Worm (Caenorhabditis elegans) whole organism, L2 larva: ENCODE measurements around the gene R02C2.1.
A peak's percentile ranks its signal among the peaks of the same experiment; 100 is the strongest.

ENCODE experiments used
- C34F6.9 ChIP-seq: fragments of 150-350 bp; optimal IDR thresholded peaks from 2 replicates; lab custom pipeline; 2014; ENCODE audit warnings: missing biosample characterization, missing genetic modification characterization
- F13H6.1 ChIP-seq: sonication (generic microtip); optimal IDR thresholded peaks from 2 replicates; lab custom pipeline; 2016; ENCODE audit warnings: missing genetic modification characterization, missing compliant biosample characterization
- ZK546.5 ChIP-seq: sonication (generic microtip); optimal IDR thresholded peaks from 2 replicates; lab custom pipeline; 2017; ENCODE audit warnings: missing biosample characterization, missing genetic modification characterization
- aly-2 ChIP-seq: fragments of 150-350 bp; optimal IDR thresholded peaks from 2 replicates; lab custom pipeline; 2014; ENCODE audit warnings: missing biosample characterization, missing genetic modification characterization
- ama-1 ChIP-seq: fragments of 150-350 bp; optimal IDR thresholded peaks from 2 replicates; lab custom pipeline; 2018; ENCODE audit warnings: inconsistent platforms
- blmp-1 ChIP-seq: sonication (generic microtip); optimal IDR thresholded peaks from 2 replicates; lab custom pipeline; 2017; ENCODE audit warnings: missing genetic modification characterization, mild to moderate bottlenecking, missing compliant biosample characterization, antibody characterized with exemption, moderate library complexity; ENCODE audit not compliant: insufficient read depth
- ceh-16 ChIP-seq: fragments of 150-350 bp; optimal IDR thresholded peaks from 2 replicates; lab custom pipeline; 2014; ENCODE audit warnings: missing biosample characterization, missing genetic modification characterization
- ceh-82 ChIP-seq: fragments of 150-350 bp; optimal IDR thresholded peaks from 2 replicates; lab custom pipeline; 2014; ENCODE audit warnings: missing biosample characterization, missing genetic modification characterization
- crh-2 ChIP-seq: sonication (generic microtip); optimal IDR thresholded peaks from 2 replicates; lab custom pipeline; 2017; ENCODE audit warnings: missing biosample characterization, missing genetic modification characterization
- egl-27 ChIP-seq: sonication (generic microtip); optimal IDR thresholded peaks from 3 replicates; lab custom pipeline; 2017; ENCODE audit warnings: missing biosample characterization, missing genetic modification reagents, missing genetic modification characterization
- elt-1 ChIP-seq: fragments of 150-350 bp; optimal IDR thresholded peaks from 2 replicates; lab custom pipeline; 2014; ENCODE audit warnings: missing biosample characterization, missing genetic modification characterization
- lin-13 ChIP-seq: fragments of 150-350 bp; optimal IDR thresholded peaks from 2 replicates; lab custom pipeline; 2014; ENCODE audit warnings: missing biosample characterization, missing genetic modification reagents, missing genetic modification characterization
- lsy-2 ChIP-seq, 2 experiments: fragments of 150-350 bp in 1 of 2; sonication (generic microtip) in 1 of 2; optimal IDR thresholded peaks; 2 replicates each; lab custom pipeline; 2014 to 2017; ENCODE audit warnings: missing biosample characterization in 2 of 2, missing genetic modification characterization in 2 of 2
- mab-5 ChIP-seq: fragments of 150-350 bp; optimal IDR thresholded peaks from 2 replicates; lab custom pipeline; 2014; ENCODE audit warnings: missing biosample characterization, missing genetic modification characterization
- mbf-1 ChIP-seq: sonication (generic microtip); optimal IDR thresholded peaks from 2 replicates; lab custom pipeline; 2017; ENCODE audit warnings: missing biosample characterization, missing genetic modification characterization
- nhr-10 ChIP-seq: sonication (generic microtip); optimal IDR thresholded peaks from 2 replicates; lab custom pipeline; 2017; ENCODE audit warnings: missing biosample characterization, missing genetic modification characterization
- nhr-12 ChIP-seq: fragments of 150-350 bp; optimal IDR thresholded peaks from 2 replicates; lab custom pipeline; 2014; ENCODE audit warnings: missing biosample characterization, missing genetic modification characterization
- nhr-129 ChIP-seq: fragments of 150-350 bp; optimal IDR thresholded peaks from 2 replicates; lab custom pipeline; 2014; ENCODE audit warnings: missing biosample characterization, missing genetic modification characterization
- nhr-21 ChIP-seq: fragments of 150-350 bp; optimal IDR thresholded peaks from 2 replicates; lab custom pipeline; 2014; ENCODE audit warnings: missing biosample characterization, missing genetic modification characterization
- nhr-23 ChIP-seq: fragments of 150-350 bp; optimal IDR thresholded peaks from 2 replicates; lab custom pipeline; 2014; ENCODE audit warnings: missing biosample characterization, missing genetic modification reagents, missing genetic modification characterization
- nhr-77 ChIP-seq: fragments of 150-350 bp; optimal IDR thresholded peaks from 2 replicates; lab custom pipeline; 2014; ENCODE audit warnings: missing biosample characterization, missing genetic modification characterization
- peb-1 ChIP-seq: fragments of 150-350 bp; optimal IDR thresholded peaks from 2 replicates; lab custom pipeline; 2014; ENCODE audit warnings: missing biosample characterization, missing genetic modification characterization
- sem-4 ChIP-seq: fragments of 150-350 bp; optimal IDR thresholded peaks from 2 replicates; lab custom pipeline; 2014; ENCODE audit warnings: missing biosample characterization, missing genetic modification reagents, missing genetic modification characterization
- sma-9 ChIP-seq, 2 experiments: fragments of 150-350 bp in 1 of 2; sonication (generic microtip) in 1 of 2; optimal IDR thresholded peaks; 2 replicates each; lab custom pipeline; 2014 to 2016; ENCODE audit warnings: missing genetic modification characterization in 2 of 2, mild to moderate bottlenecking in 1 of 2, missing biosample characterization in 1 of 2, missing compliant biosample characterization in 1 of 2, missing genetic modification reagents in 1 of 2, moderate library complexity in 1 of 2
- snpc-4 ChIP-seq: fragments of 150-350 bp; optimal IDR thresholded peaks from 2 replicates; lab custom pipeline; 2014; ENCODE audit warnings: missing biosample characterization, missing genetic modification characterization
- unc-62 ChIP-seq: fragments of 150-350 bp; optimal IDR thresholded peaks from 2 replicates; lab custom pipeline; 2014; ENCODE audit warnings: missing biosample characterization, missing genetic modification reagents, missing genetic modification characterization
- zag-1 ChIP-seq: fragments of 150-350 bp; optimal IDR thresholded peaks from 2 replicates; lab custom pipeline; 2014; ENCODE audit warnings: missing biosample characterization, missing genetic modification characterization
- ztf-1 ChIP-seq: fragments of 200-800 bp; sonication (Bioruptor generic); conservative IDR thresholded peaks from 2 replicates; pipeline ENCODE4 v1.3.6; 2022; ENCODE audit warnings: missing genetic modification characterization, missing compliant biosample characterization
- ztf-11 ChIP-seq: sonication (generic microtip); optimal IDR thresholded peaks from 2 replicates; lab custom pipeline; 2017; ENCODE audit warnings: missing biosample characterization, missing genetic modification characterization

Gene R02C2.1

DNA sequence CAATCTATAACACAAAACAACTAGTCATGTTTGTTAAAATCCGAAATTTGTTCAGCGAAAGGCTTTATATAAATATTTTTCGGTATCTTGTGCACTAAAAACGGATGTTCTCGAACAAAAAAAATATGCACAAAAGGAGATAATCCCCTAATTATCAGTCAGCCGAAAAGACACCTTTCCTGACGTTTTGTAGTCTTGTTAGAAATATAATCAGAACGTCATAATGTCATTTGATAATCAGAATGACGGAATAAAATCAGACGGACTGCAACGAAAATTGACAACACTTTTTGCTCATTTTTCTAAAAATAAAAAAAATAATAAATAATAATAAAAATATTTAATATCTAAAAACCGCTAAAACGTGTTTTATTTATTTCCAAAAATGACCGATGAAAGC lies 46.0 kb upstream of the R02C2.1 start:
- no peak for TF ChIP-seq ZK546.5 (tag; lab: Kevin White, UChicago)
- no peak for TF ChIP-seq nhr-23 (tag; lab: Kevin White, UChicago)
- TF ChIP-seq sma-9 (GFP tag; optimal IDR thresholded peaks at IDR 0.05; lab: Kevin White, UChicago): no peak
- no peak for TF ChIP-seq sma-9 (tag; optimal IDR thresholded peaks at IDR 0.05; lab: Kevin White, UChicago)
- TF ChIP-seq egl-27: no peak
- TF ChIP-seq crh-2 (tag; lab: Kevin White, UChicago): no peak
- TF ChIP-seq nhr-10: no peak
- no peak for TF ChIP-seq ztf-11
- TF ChIP-seq nhr-12 (tag; lab: Kevin White, UChicago): no peak
- no peak for TF ChIP-seq elt-1 (tag; lab: Kevin White, UChicago)
- TF ChIP-seq ztf-1 (GFP tag; lab: Robert Waterston, UW): no peak
- no peak for TF ChIP-seq snpc-4 (tag; lab: Kevin White, UChicago)
- no peak for TF ChIP-seq ceh-16 (tag; lab: Kevin White, UChicago)
- TF ChIP-seq nhr-21 (tag; lab: Kevin White, UChicago): no peak
- TF ChIP-seq mbf-1 (tag; lab: Kevin White, UChicago): no peak
- TF ChIP-seq aly-2 (tag; lab: Kevin White, UChicago): no peak

DNA sequence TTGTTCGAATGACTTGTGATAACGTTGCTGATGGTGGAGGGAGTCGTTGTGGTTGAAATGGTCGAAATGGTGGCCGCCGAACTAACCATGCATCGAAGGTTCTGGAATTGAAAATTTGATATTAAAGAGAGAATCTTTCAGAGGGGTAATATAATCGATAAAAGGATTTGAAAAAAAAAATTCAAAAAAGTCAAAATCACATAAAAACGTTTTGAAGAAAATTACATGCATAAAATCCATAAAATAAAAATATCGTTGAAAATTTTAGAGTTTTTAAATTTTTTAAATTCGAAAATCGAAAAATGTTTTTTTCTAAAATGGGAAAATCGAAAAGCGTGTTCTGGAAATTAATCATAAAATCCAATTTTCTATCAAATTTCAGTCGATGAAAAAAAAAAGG lies 43.6 kb upstream of the R02C2.1 start, which contains the start of gene npr-5:
TSS of gene npr-5 (minus strand) at position 101 of the 400 bp plus-strand sequence.
- TF ChIP-seq ceh-82 (no peak), peb-1 (tag; lab: Kevin White, UChicago) (no peak), ztf-11 (no peak), lin-13 (no peak), sem-4 (tag; lab: Kevin White, UChicago) (no peak), egl-27 (no peak), zag-1 (tag; lab: Kevin White, UChicago) (no peak), lsy-2 (tag; optimal IDR thresholded peaks at IDR 0.05; lab: Kevin White, UChicago) (no peak), nhr-77 (no peak), ztf-1 (GFP tag; lab: Robert Waterston, UW) (no peak), unc-62 (no peak)

DNA sequence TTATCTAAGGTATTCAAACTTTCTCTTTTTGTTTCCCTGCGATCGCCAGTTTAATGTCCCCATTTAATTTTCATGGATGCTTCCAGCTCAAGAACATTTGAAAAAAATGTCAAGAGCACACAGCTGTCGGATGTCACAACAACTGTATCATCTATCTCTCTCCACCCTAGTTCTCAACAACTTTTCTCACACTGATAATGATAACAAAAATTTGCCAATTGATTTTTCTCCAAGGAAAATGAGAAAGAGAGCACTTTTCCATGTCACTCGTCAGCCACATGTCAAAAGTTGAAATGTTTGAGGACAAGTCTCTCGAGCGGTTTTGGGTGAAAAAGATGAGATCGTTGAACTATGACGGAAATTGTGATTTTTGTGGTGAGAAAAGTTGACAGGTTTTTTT lies 43.1 kb upstream of the R02C2.1 start:
- peak; percentile 67 for TF ChIP-seq F13H6.1
- TF ChIP-seq aly-2 (tag; lab: Kevin White, UChicago): no peak
- no peak for TF ChIP-seq ztf-1 (GFP tag; lab: Robert Waterston, UW)
- TF ChIP-seq sma-9 (GFP tag; optimal IDR thresholded peaks at IDR 0.05; lab: Kevin White, UChicago): peak; percentile 37
- no peak for TF ChIP-seq sma-9 (tag; optimal IDR thresholded peaks at IDR 0.05; lab: Kevin White, UChicago)
- TF ChIP-seq lsy-2 (tag; optimal IDR thresholded peaks at IDR 0.05; lab: Kevin White, UChicago): peak in 1 of 2 experiments; percentile 27
- TF ChIP-seq nhr-77: no peak
- peak; percentile 44 for TF ChIP-seq C34F6.9 (tag; lab: Kevin White, UChicago)
- TF ChIP-seq mab-5 (tag; lab: Kevin White, UChicago): no peak
- peak; percentile 53 for TF ChIP-seq nhr-129 (tag; lab: Kevin White, UChicago)

DNA sequence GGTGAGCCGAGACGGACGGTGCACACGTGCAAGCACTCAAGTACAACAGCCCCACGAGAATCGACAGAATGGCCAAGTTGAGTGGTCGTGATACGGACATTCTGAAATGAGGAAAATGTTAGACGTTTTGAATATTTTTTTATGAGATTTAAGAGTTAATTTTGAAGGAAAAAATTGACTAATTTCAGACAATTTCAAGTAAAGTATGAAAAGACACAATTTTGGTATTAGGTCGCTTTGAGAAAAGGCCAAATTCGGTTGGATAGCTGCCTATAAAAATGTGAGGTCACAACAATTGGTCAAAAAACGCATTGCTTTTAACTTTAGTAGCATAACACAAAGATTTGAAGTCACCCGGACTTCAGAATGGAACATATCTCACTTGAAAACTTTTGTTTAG lies 34.8 kb upstream of the R02C2.1 start, which contains the start of gene nlp-70:
TSS of gene nlp-70 (minus strand) at position 101 of the 400 bp plus-strand sequence.
- TF ChIP-seq mbf-1 (tag; lab: Kevin White, UChicago): no peak
- TF ChIP-seq blmp-1: no peak
- TF ChIP-seq aly-2 (tag; lab: Kevin White, UChicago): no peak
- no peak for TF ChIP-seq sma-9 (GFP tag; optimal IDR thresholded peaks at IDR 0.05; lab: Kevin White, UChicago)
- TF ChIP-seq sma-9 (tag; optimal IDR thresholded peaks at IDR 0.05; lab: Kevin White, UChicago): no peak
- TF ChIP-seq ama-1: no peak
- TF ChIP-seq crh-2 (tag; lab: Kevin White, UChicago): no peak
- TF ChIP-seq mab-5 (tag; lab: Kevin White, UChicago): no peak
- no peak for TF ChIP-seq C34F6.9 (tag; lab: Kevin White, UChicago)
- TF ChIP-seq elt-1 (tag; lab: Kevin White, UChicago): no peak
- TF ChIP-seq ZK546.5 (tag; lab: Kevin White, UChicago): no peak

DNA sequence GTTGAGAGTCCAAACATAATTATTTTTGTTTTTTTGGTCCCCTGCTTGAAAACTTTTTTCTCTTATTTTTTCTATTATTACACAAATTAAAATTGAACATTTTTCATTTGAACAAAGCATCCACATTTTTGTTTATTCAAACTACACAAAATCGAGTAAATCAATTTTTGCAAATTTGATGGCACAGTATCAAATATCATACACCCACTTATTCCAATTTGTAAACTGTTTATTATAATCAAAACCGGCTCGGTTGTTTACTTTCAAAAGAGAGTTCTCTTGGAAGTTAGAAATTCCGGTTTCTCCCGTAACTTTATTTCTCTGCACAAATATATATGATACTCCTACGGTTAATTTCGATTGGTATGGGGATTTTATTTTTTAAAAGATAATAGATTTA lies 30.0 kb upstream of the R02C2.1 start, which contains the start of gene lgc-26:
TSS of gene lgc-26 (plus strand) at position 301 of the 400 bp plus-strand sequence.
- TF ChIP-seq unc-62: no peak
- TF ChIP-seq sem-4 (tag; lab: Kevin White, UChicago): no peak
- TF ChIP-seq nhr-23 (tag; lab: Kevin White, UChicago): no peak
- TF ChIP-seq nhr-77: no peak
